Fruit fly (Drosophila melanogaster) whole organism, prepupa: Measurements from ENCODE around the gene CG31178.

ENCODE experiments used
- Blimp-1 ChIP-seq: fragments of 200-800 bp; sonication (Bioruptor generic); optimal IDR thresholded peaks from 3 replicates; lab custom pipeline; 2017; ENCODE audit warnings: missing biosample characterization, missing genetic modification characterization, mild to moderate bottlenecking, moderate library complexity, missing genetic modification reagents
- CG10631 ChIP-seq: fragments of 200-800 bp; sonication (Bioruptor generic); optimal IDR thresholded peaks from 2 replicates; lab custom pipeline; 2016; ENCODE audit warnings: missing biosample characterization, missing genetic modification characterization
- CG10669 ChIP-seq: fragments of 200-800 bp; sonication (Bioruptor generic); optimal IDR thresholded peaks from 3 replicates; lab custom pipeline; 2018; ENCODE audit warnings: missing biosample characterization, mild to moderate bottlenecking, missing genetic modification characterization, moderate library complexity
- CG11294 ChIP-seq: fragments of 200-800 bp; sonication (Bioruptor generic); IDR thresholded peaks from 2 replicates; pipeline ENCODE4 v1.3.6; 2022; ENCODE audit warnings: missing biosample characterization, missing genetic modification characterization
- CG11762 ChIP-seq: fragments of 200-800 bp; sonication (Bioruptor generic); optimal IDR thresholded peaks from 3 replicates; lab custom pipeline; 2016; ENCODE audit warnings: missing biosample characterization, missing genetic modification characterization; ENCODE audit not compliant: insufficient read depth
- CG11902 ChIP-seq: fragments of 200-800 bp; sonication (Bioruptor generic); optimal IDR thresholded peaks from 3 replicates; lab custom pipeline; 2016; ENCODE audit warnings: missing biosample characterization, missing genetic modification characterization
- CG15336 ChIP-seq: fragments of 200-800 bp; sonication (Bioruptor generic); IDR thresholded peaks from 2 replicates; pipeline ENCODE4 v1.3.6; 2022; ENCODE audit warnings: missing biosample characterization, missing genetic modification characterization
- CG1621 ChIP-seq: fragments of 200-800 bp; sonication (Bioruptor generic); optimal IDR thresholded peaks from 3 replicates; lab custom pipeline; 2018; ENCODE audit warnings: missing biosample characterization, mild to moderate bottlenecking, missing genetic modification characterization
- CG16779 ChIP-seq: fragments of 200-800 bp; sonication (Bioruptor generic); optimal IDR thresholded peaks from 3 replicates; lab custom pipeline; 2017; ENCODE audit warnings: missing biosample characterization, mild to moderate bottlenecking, missing genetic modification characterization
- CG3032 ChIP-seq: fragments of 200-800 bp; optimal IDR thresholded peaks from 2 replicates; lab custom pipeline; 2019; ENCODE audit warnings: missing biosample characterization, mild to moderate bottlenecking, missing genetic modification characterization, moderate library complexity
- CG31627 ChIP-seq: fragments of 200-800 bp; sonication (Bioruptor generic); optimal IDR thresholded peaks from 3 replicates; lab custom pipeline; 2016; ENCODE audit warnings: missing biosample characterization, missing genetic modification characterization
- CG32006 ChIP-seq: fragments of 200-800 bp; sonication (Bioruptor generic); optimal IDR thresholded peaks from 3 replicates; lab custom pipeline; 2017; ENCODE audit warnings: missing biosample characterization, mild to moderate bottlenecking, missing genetic modification characterization
- CG34406 ChIP-seq: fragments of 200-800 bp; sonication (Bioruptor generic); optimal IDR thresholded peaks from 3 replicates; lab custom pipeline; 2016; ENCODE audit warnings: missing biosample characterization, missing genetic modification characterization
- CG3919 ChIP-seq: fragments of 200-800 bp; sonication (Bioruptor generic); optimal IDR thresholded peaks from 3 replicates; lab custom pipeline; 2016; ENCODE audit warnings: missing biosample characterization, missing genetic modification characterization
- CG4318 ChIP-seq: fragments of 200-800 bp; sonication (Bioruptor generic); optimal IDR thresholded peaks from 3 replicates; lab custom pipeline; 2017; ENCODE audit warnings: missing biosample characterization, mild to moderate bottlenecking, missing genetic modification characterization
- CG6792 ChIP-seq: fragments of 200-800 bp; sonication (Bioruptor generic); optimal IDR thresholded peaks from 3 replicates; lab custom pipeline; 2016; ENCODE audit warnings: missing biosample characterization, missing genetic modification characterization
- CG6808 ChIP-seq: fragments of 200-800 bp; sonication (Bioruptor generic); optimal IDR thresholded peaks from 3 replicates; lab custom pipeline; 2017; ENCODE audit warnings: missing biosample characterization, missing genetic modification characterization, mild to moderate bottlenecking, moderate library complexity, missing genetic modification reagents
- CG6854 ChIP-seq: fragments of 200-800 bp; sonication (Bioruptor generic); optimal IDR thresholded peaks from 2 replicates; lab custom pipeline; 2017; ENCODE audit warnings: missing biosample characterization, mild to moderate bottlenecking, missing genetic modification characterization
- CG8119 ChIP-seq: fragments of 200-800 bp; sonication (Bioruptor generic); IDR thresholded peaks from 3 replicates; pipeline ENCODE4 v1.3.6; 2022; ENCODE audit warnings: missing biosample characterization, missing genetic modification characterization
- CG8632 ChIP-seq: fragments of 200-800 bp; sonication (Bioruptor generic); optimal IDR thresholded peaks from 3 replicates; lab custom pipeline; 2016; ENCODE audit warnings: missing biosample characterization, missing genetic modification characterization
- CG9139 ChIP-seq: fragments of 200-800 bp; sonication (Bioruptor generic); optimal IDR thresholded peaks from 3 replicates; lab custom pipeline; 2017; ENCODE audit warnings: missing biosample characterization, mild to moderate bottlenecking, missing genetic modification characterization
- Eip78C ChIP-seq: fragments of 200-800 bp; sonication (Bioruptor generic); peaks from one replicate; lab custom pipeline; 2016; ENCODE audit warnings: missing biosample characterization, missing genetic modification characterization
- Ets21C ChIP-seq: fragments of 200-800 bp; sonication (Bioruptor generic); optimal IDR thresholded peaks from 3 replicates; lab custom pipeline; 2016; ENCODE audit warnings: missing biosample characterization, missing genetic modification characterization
- Ets96B ChIP-seq: fragments of 200-800 bp; optimal IDR thresholded peaks from 2 replicates; lab custom pipeline; 2019; ENCODE audit warnings: missing biosample characterization, mild to moderate bottlenecking, missing genetic modification characterization, moderate library complexity
- Gug ChIP-seq: fragments of 200-800 bp; sonication (Bioruptor generic); IDR thresholded peaks from 2 replicates; pipeline ENCODE4 v1.3.6; 2022; ENCODE audit warnings: missing biosample characterization, missing genetic modification characterization
- Hr38 ChIP-seq: sonication (Bioruptor generic); optimal IDR thresholded peaks from 2 replicates; lab custom pipeline; 2016; ENCODE audit warnings: missing biosample characterization, missing genetic modification characterization
- Hr39 ChIP-seq: fragments of 200-800 bp; sonication (Bioruptor generic); optimal IDR thresholded peaks from 2 replicates; lab custom pipeline; 2016; ENCODE audit warnings: missing biosample characterization, missing genetic modification characterization
- Hr4 ChIP-seq: fragments of 200-800 bp; sonication (Bioruptor generic); optimal IDR thresholded peaks from 3 replicates; lab custom pipeline; 2016; ENCODE audit warnings: missing biosample characterization, missing genetic modification characterization
- Lpt ChIP-seq: fragments of 200-800 bp; sonication (Bioruptor generic); optimal IDR thresholded peaks from 3 replicates; lab custom pipeline; 2016; ENCODE audit warnings: missing biosample characterization, missing genetic modification characterization
- Met ChIP-seq: fragments of 200-800 bp; sonication (Bioruptor generic); optimal IDR thresholded peaks from 3 replicates; lab custom pipeline; 2016; ENCODE audit warnings: missing biosample characterization, missing genetic modification characterization
- OdsH ChIP-seq: fragments of 200-800 bp; sonication (Bioruptor generic); optimal IDR thresholded peaks from 3 replicates; lab custom pipeline; 2016; ENCODE audit warnings: missing biosample characterization, missing genetic modification characterization
- Smox ChIP-seq: fragments of 200-800 bp; sonication (Bioruptor generic); optimal IDR thresholded peaks from 3 replicates; lab custom pipeline; 2016; ENCODE audit warnings: missing biosample characterization, missing genetic modification characterization
- Sox102F ChIP-seq: fragments of 200-800 bp; sonication (Bioruptor generic); optimal IDR thresholded peaks from 2 replicates; lab custom pipeline; 2016; ENCODE audit warnings: missing biosample characterization, mild to moderate bottlenecking, missing genetic modification characterization
- Sox14 ChIP-seq: fragments of 200-800 bp; sonication (Bioruptor generic); optimal IDR thresholded peaks from 3 replicates; lab custom pipeline; 2016; ENCODE audit warnings: missing biosample characterization, missing genetic modification characterization
- Sox15 ChIP-seq: fragments of 200-800 bp; sonication (Bioruptor generic); optimal IDR thresholded peaks from 3 replicates; lab custom pipeline; 2016; ENCODE audit warnings: missing biosample characterization, missing genetic modification characterization
- cyc ChIP-seq: fragments of 200-800 bp; sonication (Bioruptor generic); optimal IDR thresholded peaks from 3 replicates; lab custom pipeline; 2016; ENCODE audit warnings: missing biosample characterization, missing genetic modification characterization
- dac ChIP-seq: fragments of 200-800 bp; sonication (Bioruptor generic); optimal IDR thresholded peaks from 2 replicates; lab custom pipeline; 2017; ENCODE audit warnings: missing biosample characterization, mild to moderate bottlenecking, missing genetic modification characterization
- eg ChIP-seq: fragments of 200-800 bp; sonication (Bioruptor generic); IDR thresholded peaks from 3 replicates; pipeline ENCODE4 v1.3.6; 2022; ENCODE audit warnings: missing biosample characterization, missing genetic modification characterization
- esn ChIP-seq: fragments of 200-800 bp; sonication (Bioruptor generic); optimal IDR thresholded peaks from 2 replicates; lab custom pipeline; 2016; ENCODE audit warnings: missing biosample characterization, mild to moderate bottlenecking, missing genetic modification characterization, moderate library complexity
- fd59A ChIP-seq: fragments of 200-800 bp; sonication (Bioruptor generic); optimal IDR thresholded peaks from 2 replicates; lab custom pipeline; 2017; ENCODE audit warnings: missing biosample characterization, mild to moderate bottlenecking, missing genetic modification characterization, missing genetic modification reagents
- lz ChIP-seq: fragments of 200-800 bp; sonication (Bioruptor generic); optimal IDR thresholded peaks from 3 replicates; lab custom pipeline; 2016; ENCODE audit warnings: missing biosample characterization, missing genetic modification characterization
- net ChIP-seq: fragments of 200-800 bp; sonication (Bioruptor generic); optimal IDR thresholded peaks from 3 replicates; lab custom pipeline; 2016; ENCODE audit warnings: missing biosample characterization, missing genetic modification characterization
- salr ChIP-seq, 2 experiments: fragments of 200-800 bp; sonication (Bioruptor generic); optimal IDR thresholded peaks; 3 replicates each; lab custom pipeline; 2016 to 2018; ENCODE audit warnings: missing biosample characterization in 2 of 2, missing genetic modification characterization in 2 of 2, mild to moderate bottlenecking in 1 of 2
- spab ChIP-seq: fragments of 200-800 bp; sonication (Bioruptor generic); optimal IDR thresholded peaks from 2 replicates; lab custom pipeline; 2017; ENCODE audit warnings: missing biosample characterization, mild to moderate bottlenecking, missing genetic modification characterization, missing genetic modification reagents
- ss ChIP-seq, 2 experiments: fragments of 200-800 bp; sonication (Bioruptor generic); optimal IDR thresholded peaks; 2 replicates in 1 of 2; 3 replicates in 1 of 2; lab custom pipeline; 2017 to 2018; ENCODE audit warnings: mild to moderate bottlenecking in 2 of 2, missing biosample characterization in 2 of 2, missing genetic modification characterization in 2 of 2, moderate library complexity in 1 of 2
- svp ChIP-seq: fragments of 200-800 bp; sonication (Bioruptor generic); peaks from one replicate; lab custom pipeline; 2016; ENCODE audit warnings: missing biosample characterization, missing genetic modification characterization
- topi ChIP-seq: fragments of 200-800 bp; sonication (Bioruptor generic); optimal IDR thresholded peaks from 3 replicates; lab custom pipeline; 2016; ENCODE audit warnings: missing biosample characterization, missing genetic modification characterization
- vri ChIP-seq: fragments of 200-800 bp; sonication (Bioruptor generic); optimal IDR thresholded peaks from 3 replicates; lab custom pipeline; 2016; ENCODE audit warnings: missing biosample characterization, mild to moderate bottlenecking, missing genetic modification characterization

CG31178 gene

DNA sequence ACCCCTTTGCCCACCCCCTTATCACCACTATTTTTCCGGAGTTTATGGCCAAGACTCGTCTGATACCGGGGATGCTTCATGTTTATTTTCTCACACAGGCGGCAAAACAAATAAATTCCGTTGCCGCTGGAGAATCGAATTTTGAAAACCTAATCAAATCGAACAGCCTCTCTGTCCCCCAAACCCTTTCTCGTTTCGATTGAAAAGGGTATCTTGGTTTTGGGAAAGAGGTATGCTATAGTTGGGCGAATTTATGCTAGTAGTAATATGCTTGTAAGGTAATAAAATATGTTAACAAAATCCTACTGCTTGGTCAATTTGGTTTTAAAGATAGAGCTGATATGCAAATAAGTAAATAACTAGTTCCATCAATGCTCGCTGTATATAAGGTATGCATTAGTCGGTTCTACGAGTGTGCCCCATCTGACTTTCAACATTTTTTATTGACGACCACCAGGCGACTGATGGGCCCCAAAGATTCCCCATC lies 45.5 kb upstream of the CG31178 start (continued):
- TF ChIP-seq Hr39 (peak; percentile 60), Ets96B (tag; lab: Kevin White, UChicago) (no peak), CG8119 (GFP tag; lab: Robert Waterston, UW) (no peak; the same call in 2 of the 3 replicates), OdsH (GFP tag; lab: Kevin White, UChicago) (peak; percentile 20), lz (GFP tag; lab: Kevin White, UChicago) (peak; percentile 44), esn (GFP tag; lab: Kevin White, UChicago) (peak; percentile 26)
- TF ChIP-seq, all 60 proteins: peak for 19

DNA sequence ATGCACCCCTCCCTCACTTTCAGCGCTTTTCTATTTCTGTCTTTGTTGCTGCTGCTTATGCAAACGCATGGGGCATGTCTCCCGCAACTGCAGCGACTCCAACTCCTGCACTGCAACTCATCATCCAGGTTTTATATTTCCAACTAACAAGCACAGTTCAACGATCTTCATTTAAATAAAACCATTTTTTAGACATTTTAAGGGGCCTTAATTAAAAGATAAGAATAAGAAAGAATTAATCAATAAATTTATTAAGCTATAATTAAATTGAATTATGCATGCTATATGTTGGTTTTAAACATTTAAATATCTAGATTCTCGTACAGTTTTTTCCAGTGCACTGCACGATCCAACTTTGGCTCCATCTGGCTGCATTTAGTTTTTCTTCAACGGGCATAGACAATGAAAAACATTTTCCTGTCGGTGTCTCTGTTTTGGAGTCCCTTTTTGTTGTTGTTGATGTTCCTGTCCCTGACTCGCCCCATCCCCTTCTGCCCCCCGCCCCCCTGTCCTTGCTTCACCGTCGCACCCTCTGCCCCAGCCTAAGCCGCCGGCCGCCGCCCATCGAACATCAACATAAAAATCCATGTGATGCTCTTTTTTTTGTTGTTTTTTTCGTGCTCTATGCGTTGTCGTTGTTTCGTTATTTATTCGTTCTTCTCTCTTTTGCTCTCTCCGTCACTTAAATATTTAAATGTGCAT lies 44.6 kb upstream of the CG31178 start:
- TF ChIP-seq Blimp-1 (GFP tag; lab: Kevin White, UChicago) (no peak), CG11762 (GFP tag; lab: Kevin White, UChicago) (peak; percentile 75), cyc (peak; percentile 13), CG8632 (GFP tag; lab: Kevin White, UChicago) (peak; percentile 40), Gug (GFP tag; lab: Robert Waterston, UW) (peak; percentile 80), Ets96B (tag; lab: Kevin White, UChicago) (peak; percentile 82), topi (GFP tag; lab: Kevin White, UChicago) (peak; percentile 1), CG1621 (tag; lab: Kevin White, UChicago) (peak; percentile 60), CG34406 (GFP tag; lab: Kevin White, UChicago) (peak; percentile 57), CG16779 (peak; percentile 52), Sox102F (GFP tag; lab: Kevin White, UChicago) (no peak), net (GFP tag; lab: Kevin White, UChicago) (peak; percentile 84), eg (GFP tag; lab: Robert Waterston, UW) (peak; percentile 76), dac (GFP tag; lab: Kevin White, UChicago) (peak; percentile 78), CG3032 (peak; percentile 83), Hr4 (peak; percentile 89), CG10631 (GFP tag; lab: Kevin White, UChicago) (peak; percentile 88), Eip78C (peak; percentile 92), CG11902 (GFP tag; lab: Kevin White, UChicago) (no peak), salr (GFP tag; optimal IDR thresholded peaks at IDR 0.05; lab: Kevin White, UChicago) (peak; percentile 22 to 77), lz (GFP tag; lab: Kevin White, UChicago) (peak; percentile 0), ss (GFP tag; optimal IDR thresholded peaks at IDR 0.05; lab: Kevin White, UChicago) (peak; percentile 54 to 59), CG6854 (GFP tag; lab: Kevin White, UChicago) (no peak), vri (no peak), Sox14 (GFP tag; lab: Kevin White, UChicago) (peak; percentile 52), Ets21C (GFP tag; lab: Kevin White, UChicago) (no peak), Met (GFP tag; lab: Kevin White, UChicago) (peak; percentile 18), CG15336 (GFP tag; lab: Robert Waterston, UW) (peak; percentile 96), svp (GFP tag; lab: Kevin White, UChicago) (peak; percentile 50), fd59A (GFP tag; lab: Kevin White, UChicago) (peak; percentile 69), CG8119 (GFP tag; lab: Robert Waterston, UW) (peak; percentile 92), CG6792 (GFP tag; lab: Kevin White, UChicago) (peak; percentile 64), CG4318 (peak; percentile 90), Hr38 (GFP tag; lab: Kevin White, UChicago) (no peak), Hr39 (no peak), CG11294 (GFP tag; lab: Robert Waterston, UW) (peak; percentile 54; the same call in 1 of the 2 replicates), CG10669 (GFP tag; lab: Kevin White, UChicago) (peak; percentile 65), CG31627 (GFP tag; lab: Kevin White, UChicago) (no peak), spab (peak; percentile 73), Sox15 (GFP tag; lab: Kevin White, UChicago) (no peak), CG9139 (GFP tag; lab: Kevin White, UChicago) (peak; percentile 64), CG3919 (GFP tag; lab: Kevin White, UChicago) (peak; percentile 75), CG6808 (GFP tag; lab: Kevin White, UChicago) (peak; percentile 77), CG32006 (GFP tag; lab: Kevin White, UChicago) (peak; percentile 93), Smox (GFP tag; lab: Kevin White, UChicago) (no peak), Lpt (GFP tag; lab: Kevin White, UChicago) (peak; percentile 84)
